Worm (Caenorhabditis elegans): ENCODE results near the gene eef-1G.

ce11 chrV:11013179-11013578 is 47.7 kb downstream of the eef-1G start:
- TF ChIP-seq pqm-1 (tag; optimal IDR thresholded peaks at IDR 0.05), result no peak
- TF ChIP-seq lin-35 (GFP tag; optimal IDR thresholded peaks at IDR 0.05), result no peak
- no peak for TF ChIP-seq nhr-71 (tag; optimal IDR thresholded peaks at IDR 0.05)
- TF ChIP-seq nhr-77 (tag; optimal IDR thresholded peaks at IDR 0.05), result no peak
- no peak for TF ChIP-seq C34B4.2 (tag; optimal IDR thresholded peaks at IDR 0.05)
- TF ChIP-seq skn-1 (tag; optimal IDR thresholded peaks at IDR 0.05), result no peak
- no peak for TF ChIP-seq aly-2 (tag; optimal IDR thresholded peaks at IDR 0.05)
- no peak for TF ChIP-seq ces-1 (GFP tag; optimal IDR thresholded peaks at IDR 0.05)
- TF ChIP-seq ztf-11 (tag; optimal IDR thresholded peaks at IDR 0.05), result no peak
- no peak for TF ChIP-seq unc-62 (GFP tag; optimal IDR thresholded peaks at IDR 0.05)
- no peak for TF ChIP-seq rnt-1 (tag; optimal IDR thresholded peaks at IDR 0.05)
- no peak for TF ChIP-seq hlh-4 (tag; optimal IDR thresholded peaks at IDR 0.05)
- TF ChIP-seq fos-1 (tag; optimal IDR thresholded peaks at IDR 0.05), result no peak

Measured in whole organism, L1 larva.